Worm (Caenorhabditis elegans) whole organism, late embryonic: ENCODE results near the gene F20E11.17.

Source experiments
- pha-2 ChIP-seq: sonication (generic microtip); optimal IDR thresholded peaks from 2 replicates; lab custom pipeline; 2017; ENCODE audit warnings: mild to moderate bottlenecking, missing genetic modification characterization, missing compliant biosample characterization
- pqm-1 ChIP-seq: sonication (generic microtip); optimal IDR thresholded peaks from 2 replicates; lab custom pipeline; 2016; ENCODE audit warnings: missing genetic modification characterization, missing compliant biosample characterization

- no peak for TF ChIP-seq pqm-1
- no peak for TF ChIP-seq pha-2 (tag; lab: Kevin White, UChicago)
Observed at ce11 chrV:17485078-17485477, 16.0 kb upstream of the F20E11.17 start, which contains the start of gene srh-111.
